Fruit fly (Drosophila melanogaster) whole organism, prepupa: Measurements from ENCODE around the gene Sfp24Bb.

Experiments
- Blimp-1 ChIP-seq: fragments of 200-800 bp; sonication (Bioruptor generic); optimal IDR thresholded peaks from 3 replicates; lab custom pipeline; 2017; ENCODE audit warnings: missing biosample characterization, missing genetic modification characterization, mild to moderate bottlenecking, moderate library complexity, missing genetic modification reagents
- CG10631 ChIP-seq: fragments of 200-800 bp; sonication (Bioruptor generic); optimal IDR thresholded peaks from 2 replicates; lab custom pipeline; 2016; ENCODE audit warnings: missing biosample characterization, missing genetic modification characterization
- CG10669 ChIP-seq: fragments of 200-800 bp; sonication (Bioruptor generic); optimal IDR thresholded peaks from 3 replicates; lab custom pipeline; 2018; ENCODE audit warnings: missing biosample characterization, mild to moderate bottlenecking, missing genetic modification characterization, moderate library complexity
- CG11294 ChIP-seq: fragments of 200-800 bp; sonication (Bioruptor generic); IDR thresholded peaks from 2 replicates; pipeline ENCODE4 v1.3.6; 2022; ENCODE audit warnings: missing biosample characterization, missing genetic modification characterization
- CG11762 ChIP-seq: fragments of 200-800 bp; sonication (Bioruptor generic); optimal IDR thresholded peaks from 3 replicates; lab custom pipeline; 2016; ENCODE audit warnings: missing biosample characterization, missing genetic modification characterization; ENCODE audit not compliant: insufficient read depth
- CG11902 ChIP-seq: fragments of 200-800 bp; sonication (Bioruptor generic); optimal IDR thresholded peaks from 3 replicates; lab custom pipeline; 2016; ENCODE audit warnings: missing biosample characterization, missing genetic modification characterization
- CG1621 ChIP-seq: fragments of 200-800 bp; sonication (Bioruptor generic); optimal IDR thresholded peaks from 3 replicates; lab custom pipeline; 2018; ENCODE audit warnings: missing biosample characterization, mild to moderate bottlenecking, missing genetic modification characterization
- CG16779 ChIP-seq: fragments of 200-800 bp; sonication (Bioruptor generic); optimal IDR thresholded peaks from 3 replicates; lab custom pipeline; 2017; ENCODE audit warnings: missing biosample characterization, mild to moderate bottlenecking, missing genetic modification characterization
- CG3032 ChIP-seq: fragments of 200-800 bp; optimal IDR thresholded peaks from 2 replicates; lab custom pipeline; 2019; ENCODE audit warnings: missing biosample characterization, mild to moderate bottlenecking, missing genetic modification characterization, moderate library complexity
- CG31627 ChIP-seq: fragments of 200-800 bp; sonication (Bioruptor generic); optimal IDR thresholded peaks from 3 replicates; lab custom pipeline; 2016; ENCODE audit warnings: missing biosample characterization, missing genetic modification characterization
- CG32006 ChIP-seq: fragments of 200-800 bp; sonication (Bioruptor generic); optimal IDR thresholded peaks from 3 replicates; lab custom pipeline; 2017; ENCODE audit warnings: missing biosample characterization, mild to moderate bottlenecking, missing genetic modification characterization
- CG34406 ChIP-seq: fragments of 200-800 bp; sonication (Bioruptor generic); optimal IDR thresholded peaks from 3 replicates; lab custom pipeline; 2016; ENCODE audit warnings: missing biosample characterization, missing genetic modification characterization
- CG3919 ChIP-seq: fragments of 200-800 bp; sonication (Bioruptor generic); optimal IDR thresholded peaks from 3 replicates; lab custom pipeline; 2016; ENCODE audit warnings: missing biosample characterization, missing genetic modification characterization
- CG4318 ChIP-seq: fragments of 200-800 bp; sonication (Bioruptor generic); optimal IDR thresholded peaks from 3 replicates; lab custom pipeline; 2017; ENCODE audit warnings: missing biosample characterization, mild to moderate bottlenecking, missing genetic modification characterization
- CG6163 ChIP-seq: fragments of 200-800 bp; sonication (Bioruptor generic); IDR thresholded peaks from 3 replicates; pipeline ENCODE4 v1.3.6; 2022; ENCODE audit warnings: missing biosample characterization, missing genetic modification characterization
- CG6792 ChIP-seq: fragments of 200-800 bp; sonication (Bioruptor generic); optimal IDR thresholded peaks from 3 replicates; lab custom pipeline; 2016; ENCODE audit warnings: missing biosample characterization, missing genetic modification characterization
- CG6854 ChIP-seq: fragments of 200-800 bp; sonication (Bioruptor generic); optimal IDR thresholded peaks from 2 replicates; lab custom pipeline; 2017; ENCODE audit warnings: missing biosample characterization, mild to moderate bottlenecking, missing genetic modification characterization
- CG7368 ChIP-seq: fragments of 200-800 bp; sonication (Bioruptor generic); optimal IDR thresholded peaks from 3 replicates; lab custom pipeline; 2016; ENCODE audit warnings: missing biosample characterization, missing genetic modification characterization
- CG8119 ChIP-seq: fragments of 200-800 bp; sonication (Bioruptor generic); IDR thresholded peaks from 3 replicates; pipeline ENCODE4 v1.3.6; 2022; ENCODE audit warnings: missing biosample characterization, missing genetic modification characterization
- CG8319 ChIP-seq: fragments of 200-800 bp; sonication (Bioruptor generic); optimal IDR thresholded peaks from 3 replicates; lab custom pipeline; 2016; ENCODE audit warnings: missing biosample characterization, missing genetic modification characterization
- CG8632 ChIP-seq: fragments of 200-800 bp; sonication (Bioruptor generic); optimal IDR thresholded peaks from 3 replicates; lab custom pipeline; 2016; ENCODE audit warnings: missing biosample characterization, missing genetic modification characterization
- CG9139 ChIP-seq: fragments of 200-800 bp; sonication (Bioruptor generic); optimal IDR thresholded peaks from 3 replicates; lab custom pipeline; 2017; ENCODE audit warnings: missing biosample characterization, mild to moderate bottlenecking, missing genetic modification characterization
- Eip75B ChIP-seq: fragments of 200-800 bp; sonication (Bioruptor generic); optimal IDR thresholded peaks from 3 replicates; lab custom pipeline; 2016; ENCODE audit warnings: missing biosample characterization, missing genetic modification characterization
- Eip78C ChIP-seq: fragments of 200-800 bp; sonication (Bioruptor generic); peaks from one replicate; lab custom pipeline; 2016; ENCODE audit warnings: missing biosample characterization, missing genetic modification characterization
- Eip93F ChIP-seq: fragments of 200-800 bp; sonication (Bioruptor generic); optimal IDR thresholded peaks from 2 replicates; lab custom pipeline; 2016; ENCODE audit warnings: missing biosample characterization, mild to moderate bottlenecking, missing genetic modification characterization
- Ets21C ChIP-seq: fragments of 200-800 bp; sonication (Bioruptor generic); optimal IDR thresholded peaks from 3 replicates; lab custom pipeline; 2016; ENCODE audit warnings: missing biosample characterization, missing genetic modification characterization
- Ets96B ChIP-seq: fragments of 200-800 bp; optimal IDR thresholded peaks from 2 replicates; lab custom pipeline; 2019; ENCODE audit warnings: missing biosample characterization, mild to moderate bottlenecking, missing genetic modification characterization, moderate library complexity
- Hr38 ChIP-seq: sonication (Bioruptor generic); optimal IDR thresholded peaks from 2 replicates; lab custom pipeline; 2016; ENCODE audit warnings: missing biosample characterization, missing genetic modification characterization
- Hr39 ChIP-seq: fragments of 200-800 bp; sonication (Bioruptor generic); optimal IDR thresholded peaks from 2 replicates; lab custom pipeline; 2016; ENCODE audit warnings: missing biosample characterization, missing genetic modification characterization
- Lpt ChIP-seq: fragments of 200-800 bp; sonication (Bioruptor generic); optimal IDR thresholded peaks from 3 replicates; lab custom pipeline; 2016; ENCODE audit warnings: missing biosample characterization, missing genetic modification characterization
- Met ChIP-seq: fragments of 200-800 bp; sonication (Bioruptor generic); optimal IDR thresholded peaks from 3 replicates; lab custom pipeline; 2016; ENCODE audit warnings: missing biosample characterization, missing genetic modification characterization
- OdsH ChIP-seq: fragments of 200-800 bp; sonication (Bioruptor generic); optimal IDR thresholded peaks from 3 replicates; lab custom pipeline; 2016; ENCODE audit warnings: missing biosample characterization, missing genetic modification characterization
- Smox ChIP-seq: fragments of 200-800 bp; sonication (Bioruptor generic); optimal IDR thresholded peaks from 3 replicates; lab custom pipeline; 2016; ENCODE audit warnings: missing biosample characterization, missing genetic modification characterization
- Sox102F ChIP-seq: fragments of 200-800 bp; sonication (Bioruptor generic); optimal IDR thresholded peaks from 2 replicates; lab custom pipeline; 2016; ENCODE audit warnings: missing biosample characterization, mild to moderate bottlenecking, missing genetic modification characterization
- Sox14 ChIP-seq: fragments of 200-800 bp; sonication (Bioruptor generic); optimal IDR thresholded peaks from 3 replicates; lab custom pipeline; 2016; ENCODE audit warnings: missing biosample characterization, missing genetic modification characterization
- Sox15 ChIP-seq: fragments of 200-800 bp; sonication (Bioruptor generic); optimal IDR thresholded peaks from 3 replicates; lab custom pipeline; 2016; ENCODE audit warnings: missing biosample characterization, missing genetic modification characterization
- achi ChIP-seq: fragments of 200-800 bp; sonication (Bioruptor generic); optimal IDR thresholded peaks from 3 replicates; lab custom pipeline; 2016; ENCODE audit warnings: missing biosample characterization, missing genetic modification characterization
- acj6 ChIP-seq: fragments of 200-800 bp; sonication (Bioruptor generic); optimal IDR thresholded peaks from 3 replicates; lab custom pipeline; 2016; ENCODE audit warnings: missing biosample characterization, missing genetic modification characterization
- cyc ChIP-seq: fragments of 200-800 bp; sonication (Bioruptor generic); optimal IDR thresholded peaks from 3 replicates; lab custom pipeline; 2016; ENCODE audit warnings: missing biosample characterization, missing genetic modification characterization
- dac ChIP-seq: fragments of 200-800 bp; sonication (Bioruptor generic); optimal IDR thresholded peaks from 2 replicates; lab custom pipeline; 2017; ENCODE audit warnings: missing biosample characterization, mild to moderate bottlenecking, missing genetic modification characterization
- dsx ChIP-seq: fragments of 200-800 bp; optimal IDR thresholded peaks from 3 replicates; lab custom pipeline; 2019; ENCODE audit warnings: missing biosample characterization, mild to moderate bottlenecking, missing genetic modification characterization, moderate library complexity; ENCODE audit not compliant: poor library complexity, severe bottlenecking
- eg ChIP-seq: fragments of 200-800 bp; sonication (Bioruptor generic); IDR thresholded peaks from 3 replicates; pipeline ENCODE4 v1.3.6; 2022; ENCODE audit warnings: missing biosample characterization, missing genetic modification characterization
- fd59A ChIP-seq: fragments of 200-800 bp; sonication (Bioruptor generic); optimal IDR thresholded peaks from 2 replicates; lab custom pipeline; 2017; ENCODE audit warnings: missing biosample characterization, mild to moderate bottlenecking, missing genetic modification characterization, missing genetic modification reagents
- fd85E ChIP-seq: fragments of 200-800 bp; sonication (Bioruptor generic); optimal IDR thresholded peaks from 3 replicates; lab custom pipeline; 2016; ENCODE audit warnings: missing biosample characterization, missing genetic modification characterization
- fkh ChIP-seq: fragments of 200-800 bp; sonication (Bioruptor generic); optimal IDR thresholded peaks from 3 replicates; lab custom pipeline; 2017; ENCODE audit warnings: missing biosample characterization, mild to moderate bottlenecking, missing genetic modification characterization, moderate library complexity
- lz ChIP-seq: fragments of 200-800 bp; sonication (Bioruptor generic); optimal IDR thresholded peaks from 3 replicates; lab custom pipeline; 2016; ENCODE audit warnings: missing biosample characterization, missing genetic modification characterization
- net ChIP-seq: fragments of 200-800 bp; sonication (Bioruptor generic); optimal IDR thresholded peaks from 3 replicates; lab custom pipeline; 2016; ENCODE audit warnings: missing biosample characterization, missing genetic modification characterization
- pdm3 ChIP-seq: fragments of 200-800 bp; sonication (Bioruptor generic); optimal IDR thresholded peaks from 3 replicates; lab custom pipeline; 2016; ENCODE audit warnings: missing biosample characterization, missing genetic modification characterization
- salr ChIP-seq, 2 experiments: fragments of 200-800 bp; sonication (Bioruptor generic); optimal IDR thresholded peaks; 3 replicates each; lab custom pipeline; 2016 to 2018; ENCODE audit warnings: missing biosample characterization in 2 of 2, missing genetic modification characterization in 2 of 2, mild to moderate bottlenecking in 1 of 2
- spab ChIP-seq: fragments of 200-800 bp; sonication (Bioruptor generic); optimal IDR thresholded peaks from 2 replicates; lab custom pipeline; 2017; ENCODE audit warnings: missing biosample characterization, mild to moderate bottlenecking, missing genetic modification characterization, missing genetic modification reagents
- ss ChIP-seq, 2 experiments: fragments of 200-800 bp; sonication (Bioruptor generic); optimal IDR thresholded peaks; 2 replicates in 1 of 2; 3 replicates in 1 of 2; lab custom pipeline; 2017 to 2018; ENCODE audit warnings: mild to moderate bottlenecking in 2 of 2, missing biosample characterization in 2 of 2, missing genetic modification characterization in 2 of 2, moderate library complexity in 1 of 2
- svp ChIP-seq: fragments of 200-800 bp; sonication (Bioruptor generic); peaks from one replicate; lab custom pipeline; 2016; ENCODE audit warnings: missing biosample characterization, missing genetic modification characterization

Sfp24Bb gene

dm6 chr2L:3705438-3705921 is 35.9 kb upstream of the Sfp24Bb start, which contains the start of gene CG31778:
Gene CG31778 (minus strand): TSS chr2L:3705488.
- TF ChIP-seq CG1621, result peak; percentile 75
- TF ChIP-seq CG6854, result peak; percentile 35
- peak; percentile 89 for TF ChIP-seq Hr39 (GFP tag; lab: Kevin White, UChicago)
- TF ChIP-seq CG6792 (GFP tag; lab: Kevin White, UChicago), result peak; percentile 79
- TF ChIP-seq Sox15 (GFP tag; lab: Kevin White, UChicago), result peak; percentile 58
- peak; percentile 32 to 49 for TF ChIP-seq salr (GFP tag; optimal IDR thresholded peaks at IDR 0.05; lab: Kevin White, UChicago)
- peak; percentile 60 for TF ChIP-seq dsx
- peak; percentile 57 for TF ChIP-seq CG10631 (GFP tag; lab: Kevin White, UChicago)
- TF ChIP-seq CG11294 (GFP tag; lab: Robert Waterston, UW), result peak; percentile 65
- TF ChIP-seq lz, result peak; percentile 88
- peak; percentile 64 for TF ChIP-seq CG34406 (GFP tag; lab: Kevin White, UChicago)
- TF ChIP-seq Eip75B, result peak; percentile 77
- peak; percentile 79 for TF ChIP-seq Ets96B (tag; lab: Kevin White, UChicago)
- TF ChIP-seq CG10669 (GFP tag; lab: Kevin White, UChicago), result peak; percentile 73
- TF ChIP-seq CG9139 (GFP tag; lab: Kevin White, UChicago), result no peak
- peak; percentile 84 for TF ChIP-seq eg (GFP tag; lab: Robert Waterston, UW)
- peak; percentile 46 for TF ChIP-seq CG8319 (GFP tag; lab: Kevin White, UChicago)
- peak; percentile 86 for TF ChIP-seq Met
- peak; percentile 73 for TF ChIP-seq CG3032 (tag; lab: Kevin White, UChicago)
- TF ChIP-seq CG11902, result peak; percentile 60
- TF ChIP-seq Eip93F (GFP tag; lab: Kevin White, UChicago), result no peak
- TF ChIP-seq Lpt (GFP tag; lab: Kevin White, UChicago), result peak; percentile 20
- peak; percentile 73 for TF ChIP-seq CG3919 (GFP tag; lab: Kevin White, UChicago)
- TF ChIP-seq CG8119, result peak; percentile 67
- peak; percentile 66 for TF ChIP-seq spab
- peak; percentile 88 for TF ChIP-seq Sox14 (GFP tag; lab: Kevin White, UChicago)
- TF ChIP-seq Ets21C, result peak; percentile 76
- peak; percentile 70 for TF ChIP-seq OdsH (GFP tag; lab: Kevin White, UChicago)
- no peak for TF ChIP-seq fkh
- TF ChIP-seq CG8632, result peak; percentile 75
- TF ChIP-seq ss (GFP tag; optimal IDR thresholded peaks at IDR 0.05; lab: Kevin White, UChicago), result peak; percentile 31 to 53
- TF ChIP-seq Sox102F (GFP tag; lab: Kevin White, UChicago), result peak; percentile 92
- TF ChIP-seq CG11762, result peak; percentile 48
- TF ChIP-seq Eip78C (GFP tag; lab: Kevin White, UChicago), result peak; percentile 94
- peak; percentile 62 for TF ChIP-seq CG16779 (tag; lab: Kevin White, UChicago)
- TF ChIP-seq fd59A (GFP tag; lab: Kevin White, UChicago), result peak; percentile 46
- peak; percentile 73 for TF ChIP-seq achi
- no peak for TF ChIP-seq Hr38
- TF ChIP-seq acj6 (GFP tag; lab: Kevin White, UChicago), result peak; percentile 76
- peak; percentile 83 for TF ChIP-seq pdm3 (GFP tag; lab: Kevin White, UChicago)
- TF ChIP-seq fd85E, result peak; percentile 6
- peak; percentile 85 for TF ChIP-seq Smox (GFP tag; lab: Kevin White, UChicago)
- peak; percentile 89 for TF ChIP-seq CG31627 (GFP tag; lab: Kevin White, UChicago)
- TF ChIP-seq net, result peak; percentile 67
- peak; percentile 68 for TF ChIP-seq CG7368 (GFP tag; lab: Kevin White, UChicago)
- peak; percentile 67 for TF ChIP-seq Blimp-1
- TF ChIP-seq dac (GFP tag; lab: Kevin White, UChicago), result no peak
- peak; percentile 97 for TF ChIP-seq svp (GFP tag; lab: Kevin White, UChicago)
- peak; percentile 69 for TF ChIP-seq CG32006
- peak; percentile 24 for TF ChIP-seq CG4318 (GFP tag; lab: Kevin White, UChicago)
- TF ChIP-seq CG6163 (GFP tag; lab: Robert Waterston, UW), result peak; percentile 86
- peak; percentile 82 for TF ChIP-seq cyc (GFP tag; lab: Kevin White, UChicago)
